Fruit fly (Drosophila melanogaster) whole organism, prepupa: ENCODE measurements around the gene CG14174.

Experiments used
- Blimp-1 ChIP-seq: fragments of 200-800 bp; sonication (Bioruptor generic); optimal IDR thresholded peaks from 3 replicates; lab custom pipeline; 2017; ENCODE audit warnings: missing biosample characterization, missing genetic modification characterization, mild to moderate bottlenecking, moderate library complexity, missing genetic modification reagents
- CG10631 ChIP-seq: fragments of 200-800 bp; sonication (Bioruptor generic); optimal IDR thresholded peaks from 2 replicates; lab custom pipeline; 2016; ENCODE audit warnings: missing biosample characterization, missing genetic modification characterization
- CG10669 ChIP-seq: fragments of 200-800 bp; sonication (Bioruptor generic); optimal IDR thresholded peaks from 3 replicates; lab custom pipeline; 2018; ENCODE audit warnings: missing biosample characterization, mild to moderate bottlenecking, missing genetic modification characterization, moderate library complexity
- CG11294 ChIP-seq: fragments of 200-800 bp; sonication (Bioruptor generic); IDR thresholded peaks from 2 replicates; pipeline ENCODE4 v1.3.6; 2022; ENCODE audit warnings: missing biosample characterization, missing genetic modification characterization
- CG11762 ChIP-seq: fragments of 200-800 bp; sonication (Bioruptor generic); optimal IDR thresholded peaks from 3 replicates; lab custom pipeline; 2016; ENCODE audit warnings: missing biosample characterization, missing genetic modification characterization; ENCODE audit not compliant: insufficient read depth
- CG11902 ChIP-seq: fragments of 200-800 bp; sonication (Bioruptor generic); optimal IDR thresholded peaks from 3 replicates; lab custom pipeline; 2016; ENCODE audit warnings: missing biosample characterization, missing genetic modification characterization
- CG15336 ChIP-seq: fragments of 200-800 bp; sonication (Bioruptor generic); IDR thresholded peaks from 2 replicates; pipeline ENCODE4 v1.3.6; 2022; ENCODE audit warnings: missing biosample characterization, missing genetic modification characterization
- CG1621 ChIP-seq: fragments of 200-800 bp; sonication (Bioruptor generic); optimal IDR thresholded peaks from 3 replicates; lab custom pipeline; 2018; ENCODE audit warnings: missing biosample characterization, mild to moderate bottlenecking, missing genetic modification characterization
- CG3032 ChIP-seq: fragments of 200-800 bp; optimal IDR thresholded peaks from 2 replicates; lab custom pipeline; 2019; ENCODE audit warnings: missing biosample characterization, mild to moderate bottlenecking, missing genetic modification characterization, moderate library complexity
- CG31627 ChIP-seq: fragments of 200-800 bp; sonication (Bioruptor generic); optimal IDR thresholded peaks from 3 replicates; lab custom pipeline; 2016; ENCODE audit warnings: missing biosample characterization, missing genetic modification characterization
- CG32006 ChIP-seq: fragments of 200-800 bp; sonication (Bioruptor generic); optimal IDR thresholded peaks from 3 replicates; lab custom pipeline; 2017; ENCODE audit warnings: missing biosample characterization, mild to moderate bottlenecking, missing genetic modification characterization
- CG34406 ChIP-seq: fragments of 200-800 bp; sonication (Bioruptor generic); optimal IDR thresholded peaks from 3 replicates; lab custom pipeline; 2016; ENCODE audit warnings: missing biosample characterization, missing genetic modification characterization
- CG3919 ChIP-seq: fragments of 200-800 bp; sonication (Bioruptor generic); optimal IDR thresholded peaks from 3 replicates; lab custom pipeline; 2016; ENCODE audit warnings: missing biosample characterization, missing genetic modification characterization
- CG6163 ChIP-seq: fragments of 200-800 bp; sonication (Bioruptor generic); IDR thresholded peaks from 3 replicates; pipeline ENCODE4 v1.3.6; 2022; ENCODE audit warnings: missing biosample characterization, missing genetic modification characterization
- CG6276 ChIP-seq: fragments of 200-800 bp; sonication (Bioruptor generic); optimal IDR thresholded peaks from 2 replicates; lab custom pipeline; 2017; ENCODE audit warnings: missing biosample characterization, mild to moderate bottlenecking, missing genetic modification characterization
- CG6792 ChIP-seq: fragments of 200-800 bp; sonication (Bioruptor generic); optimal IDR thresholded peaks from 3 replicates; lab custom pipeline; 2016; ENCODE audit warnings: missing biosample characterization, missing genetic modification characterization
- CG6808 ChIP-seq: fragments of 200-800 bp; sonication (Bioruptor generic); optimal IDR thresholded peaks from 3 replicates; lab custom pipeline; 2017; ENCODE audit warnings: missing biosample characterization, missing genetic modification characterization, mild to moderate bottlenecking, moderate library complexity, missing genetic modification reagents
- CG6854 ChIP-seq: fragments of 200-800 bp; sonication (Bioruptor generic); optimal IDR thresholded peaks from 2 replicates; lab custom pipeline; 2017; ENCODE audit warnings: missing biosample characterization, mild to moderate bottlenecking, missing genetic modification characterization
- CG7368 ChIP-seq: fragments of 200-800 bp; sonication (Bioruptor generic); optimal IDR thresholded peaks from 3 replicates; lab custom pipeline; 2016; ENCODE audit warnings: missing biosample characterization, missing genetic modification characterization
- CG8119 ChIP-seq: fragments of 200-800 bp; sonication (Bioruptor generic); IDR thresholded peaks from 3 replicates; pipeline ENCODE4 v1.3.6; 2022; ENCODE audit warnings: missing biosample characterization, missing genetic modification characterization
- CG8319 ChIP-seq: fragments of 200-800 bp; sonication (Bioruptor generic); optimal IDR thresholded peaks from 3 replicates; lab custom pipeline; 2016; ENCODE audit warnings: missing biosample characterization, missing genetic modification characterization
- CG8632 ChIP-seq: fragments of 200-800 bp; sonication (Bioruptor generic); optimal IDR thresholded peaks from 3 replicates; lab custom pipeline; 2016; ENCODE audit warnings: missing biosample characterization, missing genetic modification characterization
- CG9139 ChIP-seq: fragments of 200-800 bp; sonication (Bioruptor generic); optimal IDR thresholded peaks from 3 replicates; lab custom pipeline; 2017; ENCODE audit warnings: missing biosample characterization, mild to moderate bottlenecking, missing genetic modification characterization
- Eip75B ChIP-seq: fragments of 200-800 bp; sonication (Bioruptor generic); optimal IDR thresholded peaks from 3 replicates; lab custom pipeline; 2016; ENCODE audit warnings: missing biosample characterization, missing genetic modification characterization
- Eip78C ChIP-seq: fragments of 200-800 bp; sonication (Bioruptor generic); peaks from one replicate; lab custom pipeline; 2016; ENCODE audit warnings: missing biosample characterization, missing genetic modification characterization
- Ets21C ChIP-seq: fragments of 200-800 bp; sonication (Bioruptor generic); optimal IDR thresholded peaks from 3 replicates; lab custom pipeline; 2016; ENCODE audit warnings: missing biosample characterization, missing genetic modification characterization
- Ets96B ChIP-seq: fragments of 200-800 bp; optimal IDR thresholded peaks from 2 replicates; lab custom pipeline; 2019; ENCODE audit warnings: missing biosample characterization, mild to moderate bottlenecking, missing genetic modification characterization, moderate library complexity
- Gug ChIP-seq: fragments of 200-800 bp; sonication (Bioruptor generic); IDR thresholded peaks from 2 replicates; pipeline ENCODE4 v1.3.6; 2022; ENCODE audit warnings: missing biosample characterization, missing genetic modification characterization
- Hr38 ChIP-seq: sonication (Bioruptor generic); optimal IDR thresholded peaks from 2 replicates; lab custom pipeline; 2016; ENCODE audit warnings: missing biosample characterization, missing genetic modification characterization
- Hr39 ChIP-seq: fragments of 200-800 bp; sonication (Bioruptor generic); optimal IDR thresholded peaks from 2 replicates; lab custom pipeline; 2016; ENCODE audit warnings: missing biosample characterization, missing genetic modification characterization
- Hr4 ChIP-seq: fragments of 200-800 bp; sonication (Bioruptor generic); optimal IDR thresholded peaks from 3 replicates; lab custom pipeline; 2016; ENCODE audit warnings: missing biosample characterization, missing genetic modification characterization
- Lpt ChIP-seq: fragments of 200-800 bp; sonication (Bioruptor generic); optimal IDR thresholded peaks from 3 replicates; lab custom pipeline; 2016; ENCODE audit warnings: missing biosample characterization, missing genetic modification characterization
- Met ChIP-seq: fragments of 200-800 bp; sonication (Bioruptor generic); optimal IDR thresholded peaks from 3 replicates; lab custom pipeline; 2016; ENCODE audit warnings: missing biosample characterization, missing genetic modification characterization
- OdsH ChIP-seq: fragments of 200-800 bp; sonication (Bioruptor generic); optimal IDR thresholded peaks from 3 replicates; lab custom pipeline; 2016; ENCODE audit warnings: missing biosample characterization, missing genetic modification characterization
- Smox ChIP-seq: fragments of 200-800 bp; sonication (Bioruptor generic); optimal IDR thresholded peaks from 3 replicates; lab custom pipeline; 2016; ENCODE audit warnings: missing biosample characterization, missing genetic modification characterization
- Sox14 ChIP-seq: fragments of 200-800 bp; sonication (Bioruptor generic); optimal IDR thresholded peaks from 3 replicates; lab custom pipeline; 2016; ENCODE audit warnings: missing biosample characterization, missing genetic modification characterization
- Sox15 ChIP-seq: fragments of 200-800 bp; sonication (Bioruptor generic); optimal IDR thresholded peaks from 3 replicates; lab custom pipeline; 2016; ENCODE audit warnings: missing biosample characterization, missing genetic modification characterization
- achi ChIP-seq: fragments of 200-800 bp; sonication (Bioruptor generic); optimal IDR thresholded peaks from 3 replicates; lab custom pipeline; 2016; ENCODE audit warnings: missing biosample characterization, missing genetic modification characterization
- acj6 ChIP-seq: fragments of 200-800 bp; sonication (Bioruptor generic); optimal IDR thresholded peaks from 3 replicates; lab custom pipeline; 2016; ENCODE audit warnings: missing biosample characterization, missing genetic modification characterization
- cyc ChIP-seq: fragments of 200-800 bp; sonication (Bioruptor generic); optimal IDR thresholded peaks from 3 replicates; lab custom pipeline; 2016; ENCODE audit warnings: missing biosample characterization, missing genetic modification characterization
- dsx ChIP-seq: fragments of 200-800 bp; optimal IDR thresholded peaks from 3 replicates; lab custom pipeline; 2019; ENCODE audit warnings: missing biosample characterization, mild to moderate bottlenecking, missing genetic modification characterization, moderate library complexity; ENCODE audit not compliant: poor library complexity, severe bottlenecking
- eg ChIP-seq: fragments of 200-800 bp; sonication (Bioruptor generic); IDR thresholded peaks from 3 replicates; pipeline ENCODE4 v1.3.6; 2022; ENCODE audit warnings: missing biosample characterization, missing genetic modification characterization
- esn ChIP-seq: fragments of 200-800 bp; sonication (Bioruptor generic); optimal IDR thresholded peaks from 2 replicates; lab custom pipeline; 2016; ENCODE audit warnings: missing biosample characterization, mild to moderate bottlenecking, missing genetic modification characterization, moderate library complexity
- fd59A ChIP-seq: fragments of 200-800 bp; sonication (Bioruptor generic); optimal IDR thresholded peaks from 2 replicates; lab custom pipeline; 2017; ENCODE audit warnings: missing biosample characterization, mild to moderate bottlenecking, missing genetic modification characterization, missing genetic modification reagents
- fd85E ChIP-seq: fragments of 200-800 bp; sonication (Bioruptor generic); optimal IDR thresholded peaks from 3 replicates; lab custom pipeline; 2016; ENCODE audit warnings: missing biosample characterization, missing genetic modification characterization
- lz ChIP-seq: fragments of 200-800 bp; sonication (Bioruptor generic); optimal IDR thresholded peaks from 3 replicates; lab custom pipeline; 2016; ENCODE audit warnings: missing biosample characterization, missing genetic modification characterization
- pdm3 ChIP-seq: fragments of 200-800 bp; sonication (Bioruptor generic); optimal IDR thresholded peaks from 3 replicates; lab custom pipeline; 2016; ENCODE audit warnings: missing biosample characterization, missing genetic modification characterization
- salr ChIP-seq, 2 experiments: fragments of 200-800 bp; sonication (Bioruptor generic); optimal IDR thresholded peaks; 3 replicates each; lab custom pipeline; 2016 to 2018; ENCODE audit warnings: missing biosample characterization in 2 of 2, missing genetic modification characterization in 2 of 2, mild to moderate bottlenecking in 1 of 2
- spab ChIP-seq: fragments of 200-800 bp; sonication (Bioruptor generic); optimal IDR thresholded peaks from 2 replicates; lab custom pipeline; 2017; ENCODE audit warnings: missing biosample characterization, mild to moderate bottlenecking, missing genetic modification characterization, missing genetic modification reagents
- ss ChIP-seq, 2 experiments: fragments of 200-800 bp; sonication (Bioruptor generic); optimal IDR thresholded peaks; 2 replicates in 1 of 2; 3 replicates in 1 of 2; lab custom pipeline; 2017 to 2018; ENCODE audit warnings: mild to moderate bottlenecking in 2 of 2, missing biosample characterization in 2 of 2, missing genetic modification characterization in 2 of 2, moderate library complexity in 1 of 2
- svp ChIP-seq: fragments of 200-800 bp; sonication (Bioruptor generic); peaks from one replicate; lab custom pipeline; 2016; ENCODE audit warnings: missing biosample characterization, missing genetic modification characterization
- topi ChIP-seq: fragments of 200-800 bp; sonication (Bioruptor generic); optimal IDR thresholded peaks from 3 replicates; lab custom pipeline; 2016; ENCODE audit warnings: missing biosample characterization, missing genetic modification characterization
- vri ChIP-seq: fragments of 200-800 bp; sonication (Bioruptor generic); optimal IDR thresholded peaks from 3 replicates; lab custom pipeline; 2016; ENCODE audit warnings: missing biosample characterization, mild to moderate bottlenecking, missing genetic modification characterization

Gene CG14174

DNA sequence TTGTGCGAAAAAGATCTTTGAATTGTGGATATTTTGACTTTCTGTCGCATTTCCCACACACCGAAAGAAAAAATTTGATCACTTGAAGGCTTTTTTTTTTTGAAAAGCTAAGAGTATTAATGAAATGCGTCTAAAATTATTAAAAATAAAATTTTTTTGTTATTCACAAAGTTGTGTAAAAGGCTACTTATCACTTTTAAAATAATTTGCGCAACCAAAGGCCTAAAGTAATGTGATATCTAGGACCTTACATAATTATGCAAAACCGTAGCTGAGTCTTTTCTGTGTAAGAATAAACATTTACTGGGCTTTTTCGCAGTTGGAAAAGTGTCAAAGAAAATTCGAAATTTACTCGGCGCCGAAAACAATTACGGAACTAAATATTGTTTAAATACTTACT lies 45.2 kb downstream of the CG14174 start:
- TF ChIP-seq acj6 (GFP tag; lab: Kevin White, UChicago) (peak; percentile 32), svp (GFP tag; lab: Kevin White, UChicago) (peak; percentile 57), CG34406 (GFP tag; lab: Kevin White, UChicago) (no peak), salr (GFP tag; optimal IDR thresholded peaks at IDR 0.05; lab: Kevin White, UChicago) (peak in 1 of 2 experiments; percentile 27), eg (GFP tag; lab: Robert Waterston, UW) (no peak), Eip78C (GFP tag; lab: Kevin White, UChicago) (peak; percentile 75), CG7368 (GFP tag; lab: Kevin White, UChicago) (no peak), CG6276 (GFP tag; lab: Kevin White, UChicago) (no peak), topi (peak; percentile 13), vri (GFP tag; lab: Kevin White, UChicago) (no peak), CG3032 (tag; lab: Kevin White, UChicago) (no peak), achi (GFP tag; lab: Kevin White, UChicago) (peak; percentile 21), CG8632 (GFP tag; lab: Kevin White, UChicago) (no peak), CG15336 (GFP tag; lab: Robert Waterston, UW) (no peak), Lpt (GFP tag; lab: Kevin White, UChicago) (no peak), fd85E (GFP tag; lab: Kevin White, UChicago) (no peak), OdsH (GFP tag; lab: Kevin White, UChicago) (peak; percentile 17), CG3919 (GFP tag; lab: Kevin White, UChicago) (peak; percentile 12), CG6808 (GFP tag; lab: Kevin White, UChicago) (no peak), Sox14 (GFP tag; lab: Kevin White, UChicago) (no peak), Ets21C (GFP tag; lab: Kevin White, UChicago) (peak; percentile 14), CG11762 (no peak), CG31627 (GFP tag; lab: Kevin White, UChicago) (peak; percentile 9), Eip75B (GFP tag; lab: Kevin White, UChicago) (no peak), Sox15 (GFP tag; lab: Kevin White, UChicago) (no peak), CG11294 (GFP tag; lab: Robert Waterston, UW) (no peak), CG32006 (peak; percentile 43), Ets96B (tag; lab: Kevin White, UChicago) (no peak), CG1621 (tag; lab: Kevin White, UChicago) (no peak), CG6792 (no peak), Hr4 (GFP tag; lab: Kevin White, UChicago) (peak; percentile 42), Blimp-1 (GFP tag; lab: Kevin White, UChicago) (no peak), Hr39 (no peak), fd59A (GFP tag; lab: Kevin White, UChicago) (no peak), spab (no peak), Met (peak; percentile 38), ss (GFP tag; optimal IDR thresholded peaks at IDR 0.05; lab: Kevin White, UChicago) (no peak), CG8119 (GFP tag; lab: Robert Waterston, UW) (no peak), pdm3 (GFP tag; lab: Kevin White, UChicago) (peak; percentile 29), Hr38 (no peak), cyc (no peak), Gug (GFP tag; lab: Robert Waterston, UW) (no peak), esn (GFP tag; lab: Kevin White, UChicago) (peak; percentile 29), CG6854 (GFP tag; lab: Kevin White, UChicago) (no peak), CG8319 (GFP tag; lab: Kevin White, UChicago) (no peak), CG6163 (no peak), CG10631 (GFP tag; lab: Kevin White, UChicago) (peak; percentile 28), dsx (GFP tag; lab: Kevin White, UChicago) (no peak), CG9139 (GFP tag; lab: Kevin White, UChicago) (no peak), CG10669 (GFP tag; lab: Kevin White, UChicago) (no peak), CG11902 (GFP tag; lab: Kevin White, UChicago) (no peak), lz (GFP tag; lab: Kevin White, UChicago) (peak; percentile 18), Smox (GFP tag; lab: Kevin White, UChicago) (peak; percentile 2)
